Fruit fly (Drosophila melanogaster) whole organism, embryonic: ENCODE measurements around the gene Hand.

Source experiments
- Bdp1 ChIP-seq: fragments of 200-800 bp; sonication (Bioruptor generic); optimal IDR thresholded peaks from 3 replicates; lab custom pipeline; 2016; ENCODE audit warnings: missing biosample characterization, missing genetic modification characterization
- C15 ChIP-seq: fragments of 200-800 bp; sonication (Bioruptor generic); IDR thresholded peaks from 3 replicates; pipeline ENCODE4 v1.3.6; 2022; ENCODE audit warnings: missing biosample characterization, missing genetic modification characterization
- CG10147 ChIP-seq: fragments of 200-800 bp; sonication (Bioruptor generic); optimal IDR thresholded peaks from 2 replicates; lab custom pipeline; 2019; ENCODE audit warnings: missing biosample characterization, mild to moderate bottlenecking, missing genetic modification characterization, moderate library complexity
- CG10543 ChIP-seq: fragments of 200-800 bp; sonication (Bioruptor generic); optimal IDR thresholded peaks from 3 replicates; lab custom pipeline; 2017; ENCODE audit warnings: missing biosample characterization, mild to moderate bottlenecking, missing genetic modification characterization, moderate library complexity
- CG12071 ChIP-seq: fragments of 200-800 bp; sonication (Bioruptor generic); optimal IDR thresholded peaks from 3 replicates; lab custom pipeline; 2018; ENCODE audit warnings: missing biosample characterization, mild to moderate bottlenecking, missing genetic modification characterization
- CG12219 ChIP-seq: fragments of 200-800 bp; sonication (Bioruptor generic); optimal IDR thresholded peaks from 3 replicates; lab custom pipeline; 2018; ENCODE audit warnings: missing biosample characterization, mild to moderate bottlenecking, missing genetic modification characterization
- CG12744 ChIP-seq: fragments of 200-800 bp; sonication (Bioruptor generic); optimal IDR thresholded peaks from 2 replicates; lab custom pipeline; 2016; ENCODE audit warnings: missing biosample characterization, missing genetic modification characterization
- CG13624 ChIP-seq: fragments of 200-800 bp; sonication (Bioruptor generic); optimal IDR thresholded peaks from 2 replicates; lab custom pipeline; 2016; ENCODE audit warnings: missing biosample characterization, missing genetic modification characterization
- CG1529 ChIP-seq: fragments of 200-800 bp; sonication (Bioruptor generic); optimal IDR thresholded peaks from 3 replicates; lab custom pipeline; 2018; ENCODE audit warnings: missing biosample characterization, missing genetic modification characterization
- CG15696 ChIP-seq: fragments of 200-800 bp; sonication (Bioruptor generic); optimal IDR thresholded peaks from 2 replicates; lab custom pipeline; 2019; ENCODE audit warnings: missing biosample characterization, mild to moderate bottlenecking, missing genetic modification characterization, moderate library complexity
- CG16779 ChIP-seq: fragments of 200-800 bp; sonication (Bioruptor generic); IDR thresholded peaks from 2 replicates; pipeline ENCODE4 v1.3.6; 2022; ENCODE audit warnings: missing biosample characterization, missing genetic modification characterization
- CG17186 ChIP-seq: fragments of 200-800 bp; sonication (Bioruptor generic); optimal IDR thresholded peaks from 3 replicates; lab custom pipeline; 2017; ENCODE audit warnings: missing biosample characterization, missing genetic modification reagents, missing genetic modification characterization
- CG18262 ChIP-seq: fragments of 200-800 bp; optimal IDR thresholded peaks from 3 replicates; lab custom pipeline; 2019; ENCODE audit warnings: missing biosample characterization, mild to moderate bottlenecking, missing genetic modification characterization, moderate library complexity
- CG2678 ChIP-seq: fragments of 200-800 bp; sonication (Bioruptor generic); optimal IDR thresholded peaks from 3 replicates; lab custom pipeline; 2019; ENCODE audit warnings: missing biosample characterization, mild to moderate bottlenecking, missing genetic modification characterization, moderate library complexity
- CG3838 ChIP-seq: fragments of 200-800 bp; sonication (Bioruptor generic); optimal IDR thresholded peaks from 3 replicates; lab custom pipeline; 2016; ENCODE audit warnings: missing biosample characterization, missing genetic modification characterization
- CG42726 ChIP-seq: fragments of 200-800 bp; sonication (Bioruptor generic); IDR thresholded peaks from 2 replicates; pipeline ENCODE4 v1.3.6; 2022; ENCODE audit warnings: missing biosample characterization, missing genetic modification characterization; ENCODE audit not compliant: partially characterized antibody
- CG4282 ChIP-seq: fragments of 200-800 bp; sonication (Bioruptor generic); optimal IDR thresholded peaks from 2 replicates; lab custom pipeline; 2016; ENCODE audit warnings: missing biosample characterization, missing genetic modification characterization
- CG7357 ChIP-seq: fragments of 200-800 bp; sonication (Bioruptor generic); IDR thresholded peaks from 3 replicates; pipeline ENCODE4 v1.3.6; 2022; ENCODE audit warnings: missing biosample characterization, missing genetic modification characterization
- CG7963 ChIP-seq: fragments of 200-800 bp; sonication (Bioruptor generic); IDR thresholded peaks from 3 replicates; pipeline ENCODE4 v1.3.6; 2022; ENCODE audit warnings: missing biosample characterization, missing genetic modification characterization; ENCODE audit not compliant: partially characterized antibody
- CkIIα-i1 ChIP-seq: fragments of 200-800 bp; sonication (Bioruptor generic); IDR thresholded peaks from 2 replicates; pipeline ENCODE4 v1.3.6; 2022; ENCODE audit warnings: missing biosample characterization, missing genetic modification characterization
- E2f2 ChIP-seq: fragments of 200-800 bp; sonication (Bioruptor generic); IDR thresholded peaks from 2 replicates; pipeline ENCODE4 v1.3.6; 2022; ENCODE audit warnings: missing biosample characterization, missing genetic modification characterization
- Elba2 ChIP-seq: fragments of 200-800 bp; sonication (Bioruptor generic); optimal IDR thresholded peaks from 3 replicates; lab custom pipeline; 2016; ENCODE audit warnings: missing biosample characterization, missing genetic modification characterization
- HmgZ ChIP-seq: fragments of 200-800 bp; sonication (Bioruptor generic); optimal IDR thresholded peaks from 2 replicates; lab custom pipeline; 2018; ENCODE audit warnings: missing biosample characterization, mild to moderate bottlenecking, missing genetic modification characterization
- Hr3 ChIP-seq: fragments of 200-800 bp; sonication (Bioruptor generic); optimal IDR thresholded peaks from 3 replicates; lab custom pipeline; 2016; ENCODE audit warnings: missing biosample characterization, missing genetic modification characterization
- Lpt ChIP-seq: fragments of >200 bp; optimal IDR thresholded peaks from 2 replicates; lab custom pipeline; 2018; ENCODE audit warnings: missing biosample characterization, missing genetic modification characterization
- Mrtf ChIP-seq: fragments of 200-800 bp; sonication (Bioruptor generic); IDR thresholded peaks from 3 replicates; pipeline ENCODE4 v1.3.6; 2022; ENCODE audit warnings: missing biosample characterization, missing genetic modification characterization
- Sox100B ChIP-seq: fragments of 200-800 bp; sonication (Bioruptor generic); optimal IDR thresholded peaks from 3 replicates; lab custom pipeline; 2018; ENCODE audit warnings: missing biosample characterization, mild to moderate bottlenecking, missing genetic modification characterization
- Taf1 ChIP-seq: fragments of 200-800 bp; sonication (Bioruptor generic); IDR thresholded peaks from 2 replicates; pipeline ENCODE4 v1.3.6; 2022; ENCODE audit warnings: missing biosample characterization, missing genetic modification characterization
- Usf ChIP-seq: fragments of 200-800 bp; sonication (Bioruptor generic); optimal IDR thresholded peaks from 2 replicates; lab custom pipeline; 2017; ENCODE audit warnings: missing genotype, missing biosample characterization, missing genetic modification characterization
- Xbp1 ChIP-seq: fragments of 200-800 bp; sonication (Bioruptor generic); optimal IDR thresholded peaks from 3 replicates; lab custom pipeline; 2016; ENCODE audit warnings: missing biosample characterization, mild to moderate bottlenecking, missing genetic modification characterization
- YL-1 ChIP-seq: fragments of 200-800 bp; sonication (Bioruptor generic); optimal IDR thresholded peaks from 3 replicates; lab custom pipeline; 2017; ENCODE audit warnings: missing biosample characterization, mild to moderate bottlenecking, missing genetic modification characterization
- ab ChIP-seq: fragments of 200-800 bp; sonication (Bioruptor generic); optimal IDR thresholded peaks from 2 replicates; lab custom pipeline; 2016; ENCODE audit warnings: missing biosample characterization, missing genetic modification characterization
- ara ChIP-seq: fragments of 200-800 bp; sonication (Bioruptor generic); IDR thresholded peaks from 2 replicates; pipeline ENCODE4 v1.3.6; 2022; ENCODE audit warnings: missing biosample characterization, missing genetic modification characterization
- bab2 ChIP-seq: fragments of 200-800 bp; sonication (Bioruptor generic); optimal IDR thresholded peaks from 2 replicates; lab custom pipeline; 2016; ENCODE audit warnings: missing biosample characterization, missing genetic modification characterization
- dimm ChIP-seq: fragments of 200-800 bp; sonication (Bioruptor generic); IDR thresholded peaks from 2 replicates; pipeline ENCODE4 v1.3.6; 2022; ENCODE audit warnings: missing biosample characterization, missing genetic modification characterization
- gcm ChIP-seq: fragments of 200-800 bp; sonication (Bioruptor generic); optimal IDR thresholded peaks from 2 replicates; lab custom pipeline; 2019; ENCODE audit warnings: missing biosample characterization, mild to moderate bottlenecking, missing genetic modification characterization, moderate library complexity
- gfzf ChIP-seq: fragments of 200-800 bp; sonication (Bioruptor generic); optimal IDR thresholded peaks from 2 replicates; lab custom pipeline; 2016; ENCODE audit warnings: missing biosample characterization, mild to moderate bottlenecking, missing genetic modification characterization, moderate library complexity
- ken ChIP-seq: fragments of 200-800 bp; sonication (Bioruptor generic); IDR thresholded peaks from 3 replicates; pipeline ENCODE4 v1.3.6; 2022; ENCODE audit warnings: missing biosample characterization, missing genetic modification characterization
- lmd ChIP-seq: fragments of 200-800 bp; sonication (Bioruptor generic); IDR thresholded peaks from 2 replicates; pipeline ENCODE4 v1.3.6; 2022; ENCODE audit warnings: missing biosample characterization, missing genetic modification characterization
- luna ChIP-seq: fragments of 200-800 bp; sonication (Bioruptor generic); optimal IDR thresholded peaks from 2 replicates; lab custom pipeline; 2016; ENCODE audit warnings: missing biosample characterization, missing genetic modification characterization
- scrt ChIP-seq: fragments of 200-800 bp; sonication (Bioruptor generic); optimal IDR thresholded peaks from 2 replicates; lab custom pipeline; 2018; ENCODE audit warnings: missing biosample characterization, mild to moderate bottlenecking, missing genetic modification characterization, moderate library complexity
- sna ChIP-seq: fragments of 200-800 bp; sonication (Bioruptor generic); IDR thresholded peaks from 2 replicates; pipeline ENCODE4 v1.3.6; 2022; ENCODE audit warnings: missing biosample characterization, missing genetic modification characterization; ENCODE audit not compliant: partially characterized antibody
- stwl ChIP-seq: fragments of 200-800 bp; sonication (Bioruptor generic); optimal IDR thresholded peaks from 3 replicates; lab custom pipeline; 2018; ENCODE audit warnings: missing biosample characterization, mild to moderate bottlenecking, missing genetic modification characterization, moderate library complexity
- tgo ChIP-seq: fragments of 200-800 bp; sonication (Bioruptor generic); IDR thresholded peaks from 3 replicates; pipeline ENCODE4 v1.3.6; 2022; ENCODE audit warnings: missing biosample characterization, missing genetic modification characterization
- tio ChIP-seq: fragments of 200-800 bp; sonication (Bioruptor generic); optimal IDR thresholded peaks from 2 replicates; lab custom pipeline; 2017; ENCODE audit warnings: missing biosample characterization, missing genetic modification characterization, inconsistent platforms
- unpg ChIP-seq: fragments of 200-800 bp; sonication (Bioruptor generic); optimal IDR thresholded peaks from 3 replicates; lab custom pipeline; 2018; ENCODE audit warnings: missing biosample characterization, mild to moderate bottlenecking, missing genetic modification characterization, moderate library complexity
- vvl ChIP-seq: fragments of 200-800 bp; sonication (Bioruptor generic); IDR thresholded peaks from 2 replicates; pipeline ENCODE4 v1.3.6; 2022; ENCODE audit warnings: missing biosample characterization, missing genetic modification characterization
- zfh2 ChIP-seq: fragments of 200-800 bp; sonication (Bioruptor generic); optimal IDR thresholded peaks from 2 replicates; lab custom pipeline; 2016; ENCODE audit warnings: missing biosample characterization, missing genetic modification characterization

Hand gene

DNA sequence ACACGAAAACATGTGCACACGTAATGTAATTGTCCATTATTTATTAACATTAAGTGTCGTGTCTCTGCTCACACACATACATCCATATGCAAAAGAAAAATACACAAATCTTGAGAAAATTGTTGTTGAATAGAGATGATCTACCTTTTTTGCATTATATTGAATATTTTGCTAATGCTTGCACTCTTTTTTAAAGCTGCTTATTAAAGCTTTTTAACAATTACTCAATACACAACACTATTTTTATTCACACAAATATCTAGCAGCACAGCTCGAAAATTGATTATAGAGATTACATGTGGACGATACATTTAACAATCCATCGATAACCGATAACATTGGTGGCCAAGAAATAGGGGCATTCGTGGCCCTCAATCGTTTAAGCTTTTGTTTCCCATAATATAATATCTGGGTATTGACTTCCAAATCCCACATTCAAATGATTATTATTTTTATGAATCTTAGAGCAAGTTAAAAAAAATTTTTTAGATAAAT lies 3.1 kb downstream of the Hand start, which contains the start of gene Ufd4 (continued):
- TF ChIP-seq CG7963 (GFP tag; lab: Robert Waterston, UW) (no peak), CG17186 (GFP tag; lab: Kevin White, UChicago) (no peak), tio (GFP tag; lab: Kevin White, UChicago) (no peak), Taf1 (no peak), CG12071 (no peak), YL-1 (GFP tag; lab: Kevin White, UChicago) (peak; percentile 37), scrt (GFP tag; lab: Kevin White, UChicago) (no peak), CG13624 (GFP tag; lab: Kevin White, UChicago) (peak; percentile 66), lmd (GFP tag; lab: Robert Waterston, UW) (no peak), Usf (GFP tag; lab: Kevin White, UChicago) (no peak), CG1529 (GFP tag; lab: Kevin White, UChicago) (no peak), CG15696 (peak; percentile 65), ara (no peak; the same call in 1 of the 2 replicates), C15 (GFP tag; lab: Robert Waterston, UW) (no peak), CG3838 (GFP tag; lab: Kevin White, UChicago) (no peak), zfh2 (peak; percentile 60), unpg (GFP tag; lab: Kevin White, UChicago) (no peak), dimm (GFP tag; lab: Robert Waterston, UW) (no peak), CG10147 (GFP tag; lab: Kevin White, UChicago) (no peak), vvl (GFP tag; lab: Robert Waterston, UW) (peak; percentile 88; the same call in 1 of the 2 replicates), Sox100B (GFP tag; lab: Kevin White, UChicago) (no peak), CG7357 (GFP tag; lab: Robert Waterston, UW) (no peak), CG4282 (GFP tag; lab: Kevin White, UChicago) (no peak), tgo (GFP tag; lab: Robert Waterston, UW) (no peak), bab2 (GFP tag; lab: Kevin White, UChicago) (peak; percentile 56), sna (GFP tag; lab: Robert Waterston, UW) (no peak), CG10543 (no peak), gcm (no peak), CkIIα-i1 (no peak), CG18262 (tag; lab: Kevin White, UChicago) (no peak), E2f2 (GFP tag; lab: Robert Waterston, UW) (peak; percentile 33; the same call in 1 of the 2 replicates), Elba2 (GFP tag; lab: Kevin White, UChicago) (no peak), Bdp1 (GFP tag; lab: Kevin White, UChicago) (no peak), HmgZ (peak; percentile 64), Mrtf (GFP tag; lab: Robert Waterston, UW) (no peak; the same call in 2 of the 3 replicates), ab (no peak), CG2678 (no peak), luna (no peak), CG42726 (no peak), ken (GFP tag; lab: Robert Waterston, UW) (no peak; the same call in 2 of the 3 replicates), Hr3 (peak; percentile 30), CG12219 (no peak), stwl (tag; lab: Kevin White, UChicago) (peak; percentile 75), Lpt (no peak), gfzf (GFP tag; lab: Kevin White, UChicago) (peak; percentile 14), CG16779 (no peak), Xbp1 (peak; percentile 76), CG12744 (GFP tag; lab: Kevin White, UChicago) (peak; percentile 61)
